Fruit fly (Drosophila melanogaster) whole organism, embryonic: ENCODE results near the gene CG17784.

Experiments
- Atf-2 ChIP-seq: fragments of 200-800 bp; sonication (Bioruptor generic); optimal IDR thresholded peaks from 2 replicates; lab custom pipeline; 2016; ENCODE audit warnings: missing biosample characterization, missing genetic modification characterization
- Bteb2 ChIP-seq: fragments of 200-800 bp; sonication (Bioruptor generic); optimal IDR thresholded peaks from 2 replicates; lab custom pipeline; 2016; ENCODE audit warnings: missing biosample characterization, missing genetic modification characterization
- C15 ChIP-seq: fragments of 200-800 bp; sonication (Bioruptor generic); IDR thresholded peaks from 3 replicates; pipeline ENCODE4 v1.3.6; 2022; ENCODE audit warnings: missing biosample characterization, missing genetic modification characterization
- CG10209 ChIP-seq: fragments of 200-800 bp; sonication (Bioruptor generic); optimal IDR thresholded peaks from 3 replicates; lab custom pipeline; 2017; ENCODE audit warnings: missing biosample characterization, mild to moderate bottlenecking, missing genetic modification characterization, missing genetic modification reagents
- CG10274 ChIP-seq: fragments of 200-800 bp; sonication (Bioruptor generic); optimal IDR thresholded peaks from 3 replicates; lab custom pipeline; 2017; ENCODE audit warnings: missing biosample characterization, mild to moderate bottlenecking, missing genetic modification characterization
- CG10431 ChIP-seq: fragments of 200-800 bp; sonication (Bioruptor generic); optimal IDR thresholded peaks from 3 replicates; lab custom pipeline; 2018; ENCODE audit warnings: missing biosample characterization, mild to moderate bottlenecking, missing genetic modification characterization
- CG11247 ChIP-seq: fragments of 200-800 bp; sonication (Bioruptor generic); IDR thresholded peaks from 2 replicates; pipeline ENCODE4 v1.3.6; 2022; ENCODE audit warnings: missing biosample characterization, missing genetic modification characterization
- CG12104 ChIP-seq: fragments of 200-800 bp; sonication (Bioruptor generic); optimal IDR thresholded peaks from 3 replicates; lab custom pipeline; 2016; ENCODE audit warnings: missing biosample characterization, missing genetic modification characterization
- CG14441 ChIP-seq: fragments of 200-800 bp; sonication (Bioruptor generic); IDR thresholded peaks from 2 replicates; pipeline ENCODE4 v1.3.6; 2022; ENCODE audit warnings: missing biosample characterization, missing genetic modification characterization
- CG15011 ChIP-seq: fragments of 200-800 bp; sonication (Bioruptor generic); optimal IDR thresholded peaks from 3 replicates; lab custom pipeline; 2018; ENCODE audit warnings: missing biosample characterization, mild to moderate bottlenecking, missing genetic modification characterization
- CG15269 ChIP-seq: fragments of 200-800 bp; sonication (Bioruptor generic); optimal IDR thresholded peaks from 2 replicates; lab custom pipeline; 2018; ENCODE audit warnings: missing biosample characterization, mild to moderate bottlenecking, missing genetic modification characterization, moderate library complexity
- CG1602 ChIP-seq: fragments of 200-800 bp; sonication (Bioruptor generic); optimal IDR thresholded peaks from 3 replicates; lab custom pipeline; 2016; ENCODE audit warnings: missing biosample characterization, missing genetic modification characterization
- CG16813 ChIP-seq: fragments of 200-800 bp; sonication (Bioruptor generic); IDR thresholded peaks from 3 replicates; pipeline ENCODE4 v1.3.6; 2022; ENCODE audit warnings: missing biosample characterization, missing genetic modification characterization; ENCODE audit not compliant: partially characterized antibody
- CG17385 ChIP-seq: fragments of 200-800 bp; sonication (Bioruptor generic); optimal IDR thresholded peaks from 3 replicates; lab custom pipeline; 2018; ENCODE audit warnings: missing biosample characterization, mild to moderate bottlenecking, missing genetic modification characterization
- CG2199 ChIP-seq: fragments of 200-800 bp; sonication (Bioruptor generic); IDR thresholded peaks from 3 replicates; pipeline ENCODE4 v1.3.6; 2022; ENCODE audit warnings: missing biosample characterization, missing genetic modification characterization
- CG2678 ChIP-seq: fragments of 200-800 bp; sonication (Bioruptor generic); optimal IDR thresholded peaks from 3 replicates; lab custom pipeline; 2019; ENCODE audit warnings: missing biosample characterization, mild to moderate bottlenecking, missing genetic modification characterization, moderate library complexity
- CG32532 ChIP-seq: fragments of 200-800 bp; sonication (Bioruptor generic); IDR thresholded peaks from 2 replicates; pipeline ENCODE4 v1.3.6; 2022; ENCODE audit warnings: missing biosample characterization, missing genetic modification characterization
- CG6254 ChIP-seq: fragments of 200-800 bp; sonication (Bioruptor generic); optimal IDR thresholded peaks from 3 replicates; lab custom pipeline; 2017; ENCODE audit warnings: mild to moderate bottlenecking, missing biosample characterization, missing genetic modification reagents, missing genetic modification characterization
- CG7928 ChIP-seq: fragments of 200-800 bp; sonication (Bioruptor generic); optimal IDR thresholded peaks from 2 replicates; lab custom pipeline; 2017; ENCODE audit warnings: missing biosample characterization, mild to moderate bottlenecking, missing genetic modification characterization
- CG8478 ChIP-seq: fragments of >200 bp; optimal IDR thresholded peaks from 2 replicates; lab custom pipeline; 2018
- CG9932 ChIP-seq: fragments of 200-800 bp; sonication (Bioruptor generic); IDR thresholded peaks from 2 replicates; pipeline ENCODE4 v1.3.6; 2022; ENCODE audit warnings: missing biosample characterization, missing genetic modification characterization
- CHES-1-like ChIP-seq: fragments of 200-800 bp; sonication (Bioruptor generic); optimal IDR thresholded peaks from 2 replicates; lab custom pipeline; 2016; ENCODE audit warnings: missing biosample characterization, missing genetic modification characterization
- D19A ChIP-seq: fragments of 200-800 bp; optimal IDR thresholded peaks from 3 replicates; lab custom pipeline; 2019; ENCODE audit warnings: missing biosample characterization, mild to moderate bottlenecking, missing genetic modification characterization, moderate library complexity
- Dad ChIP-seq: fragments of 200-800 bp; sonication (Bioruptor generic); optimal IDR thresholded peaks from 3 replicates; lab custom pipeline; 2016; ENCODE audit warnings: missing biosample characterization, missing genetic modification characterization
- Dip3 ChIP-seq: fragments of 200-800 bp; sonication (Bioruptor generic); optimal IDR thresholded peaks from 3 replicates; lab custom pipeline; 2016; ENCODE audit warnings: missing biosample characterization, missing genetic modification characterization
- GATAe ChIP-seq: fragments of 200-800 bp; sonication (Bioruptor generic); conservative IDR thresholded peaks from 2 replicates; pipeline ENCODE4 v1.3.6; 2022; ENCODE audit warnings: missing biosample characterization, missing genetic modification characterization
- HLH54F ChIP-seq: fragments of 200-800 bp; sonication (Bioruptor generic); optimal IDR thresholded peaks from 3 replicates; lab custom pipeline; 2016; ENCODE audit warnings: missing biosample characterization, missing genetic modification characterization
- Hmx ChIP-seq: fragments of 200-800 bp; sonication (Bioruptor generic); optimal IDR thresholded peaks from 2 replicates; lab custom pipeline; 2016; ENCODE audit warnings: missing biosample characterization, missing genetic modification characterization
- NC2β ChIP-seq: fragments of 200-800 bp; sonication (Bioruptor generic); optimal IDR thresholded peaks from 2 replicates; lab custom pipeline; 2016; ENCODE audit warnings: missing biosample characterization, missing genetic modification characterization
- Ravus ChIP-seq: fragments of 200-800 bp; sonication (Bioruptor generic); IDR thresholded peaks from 2 replicates; pipeline ENCODE4 v1.3.6; 2022; ENCODE audit warnings: missing biosample characterization, missing genetic modification characterization
- YL-1 ChIP-seq: fragments of 200-800 bp; sonication (Bioruptor generic); optimal IDR thresholded peaks from 3 replicates; lab custom pipeline; 2017; ENCODE audit warnings: missing biosample characterization, mild to moderate bottlenecking, missing genetic modification characterization
- bigmax ChIP-seq: fragments of 200-800 bp; sonication (Bioruptor generic); optimal IDR thresholded peaks from 2 replicates; lab custom pipeline; 2018; ENCODE audit warnings: missing biosample characterization, mild to moderate bottlenecking, missing genetic modification characterization
- cg ChIP-seq: fragments of 200-800 bp; sonication (Bioruptor generic); optimal IDR thresholded peaks from 3 replicates; lab custom pipeline; 2019; ENCODE audit warnings: missing biosample characterization, mild to moderate bottlenecking, missing genetic modification characterization, moderate library complexity
- ci ChIP-seq: fragments of 200-800 bp; sonication (Bioruptor generic); IDR thresholded peaks from 3 replicates; pipeline ENCODE4 v1.3.6; 2022; ENCODE audit warnings: missing biosample characterization, missing genetic modification characterization
- cwo ChIP-seq: fragments of 200-800 bp; sonication (Bioruptor generic); optimal IDR thresholded peaks from 3 replicates; lab custom pipeline; 2017; ENCODE audit warnings: missing biosample characterization, missing genetic modification characterization, mild to moderate bottlenecking, moderate library complexity, missing genetic modification reagents
- dati ChIP-seq: fragments of 200-800 bp; sonication (Bioruptor generic); IDR thresholded peaks from 2 replicates; pipeline ENCODE4 v1.3.6; 2022; ENCODE audit warnings: missing biosample characterization, missing genetic modification characterization
- dmrt11E ChIP-seq: fragments of 200-800 bp; sonication (Bioruptor generic); optimal IDR thresholded peaks from 3 replicates; lab custom pipeline; 2018; ENCODE audit warnings: missing biosample characterization, mild to moderate bottlenecking, missing genetic modification characterization, moderate library complexity
- en ChIP-seq: fragments of 200-800 bp; sonication (Bioruptor generic); optimal IDR thresholded peaks from 2 replicates; lab custom pipeline; 2016; ENCODE audit warnings: missing biosample characterization, missing genetic modification characterization
- ewg ChIP-seq: fragments of 200-800 bp; sonication (Bioruptor generic); optimal IDR thresholded peaks from 3 replicates; lab custom pipeline; 2017; ENCODE audit warnings: mild to moderate bottlenecking, missing biosample characterization, missing genetic modification reagents, missing genetic modification characterization
- gsb ChIP-seq: fragments of 200-800 bp; sonication (Bioruptor generic); IDR thresholded peaks from 2 replicates; pipeline ENCODE4 v1.3.6; 2022; ENCODE audit warnings: missing biosample characterization, missing genetic modification characterization
- her ChIP-seq: fragments of 200-800 bp; sonication (Bioruptor generic); optimal IDR thresholded peaks from 2 replicates; lab custom pipeline; 2016; ENCODE audit warnings: missing biosample characterization, missing genetic modification characterization
- jumu ChIP-seq: fragments of 200-800 bp; sonication (Bioruptor generic); optimal IDR thresholded peaks from 3 replicates; lab custom pipeline; 2016; ENCODE audit warnings: missing biosample characterization, missing genetic modification characterization
- ken ChIP-seq: fragments of 200-800 bp; sonication (Bioruptor generic); IDR thresholded peaks from 3 replicates; pipeline ENCODE4 v1.3.6; 2022; ENCODE audit warnings: missing biosample characterization, missing genetic modification characterization
- lilli ChIP-seq: fragments of 200-800 bp; sonication (Bioruptor generic); optimal IDR thresholded peaks from 3 replicates; lab custom pipeline; 2016; ENCODE audit warnings: missing biosample characterization, missing genetic modification characterization
- nau ChIP-seq: fragments of 200-800 bp; sonication (Bioruptor generic); optimal IDR thresholded peaks from 3 replicates; lab custom pipeline; 2017; ENCODE audit warnings: missing biosample characterization, mild to moderate bottlenecking, missing genetic modification characterization, missing genetic modification reagents
- pan ChIP-seq, 4 experiments: fragments of >200 bp in 3 of 4; fragments of 200-800 bp in 1 of 4; sonication (Bioruptor generic) in 1 of 4; optimal IDR thresholded peaks in 3 of 4; IDR thresholded peaks in 1 of 4; 2 replicates each; pipeline versions ENCODE4 v1.3.6 to Lab custom; 2017 to 2022; ENCODE audit warnings: missing biosample characterization in 2 of 4, missing genetic modification characterization in 2 of 4, mixed read lengths in 1 of 4
- phol ChIP-seq: fragments of 200-800 bp; sonication (Bioruptor generic); optimal IDR thresholded peaks from 3 replicates; lab custom pipeline; 2018; ENCODE audit warnings: missing biosample characterization, mild to moderate bottlenecking, missing genetic modification characterization, moderate library complexity
- prd ChIP-seq, 3 experiments: fragments of >200 bp in 2 of 3; fragments of 200-800 bp in 1 of 3; sonication (Bioruptor generic) in 1 of 3; optimal IDR thresholded peaks in 2 of 3; IDR thresholded peaks in 1 of 3; 2 replicates in 2 of 3; 3 replicates in 1 of 3; pipeline versions ENCODE4 v1.3.6 to Lab custom; 2017 to 2022; ENCODE audit warnings: missing biosample characterization in 1 of 3, missing genetic modification characterization in 1 of 3
- zen2 ChIP-seq: fragments of 200-800 bp; sonication (Bioruptor generic); IDR thresholded peaks from 3 replicates; pipeline ENCODE4 v1.3.6; 2022; ENCODE audit warnings: missing biosample characterization, missing genetic modification characterization; ENCODE audit not compliant: partially characterized antibody

The CG17784 gene

dm6 chr3R:24333182-24333808, 31.5 kb downstream of the CG17784 start, which contains the start of the genes Rrp5 and Dis3:
Rrp5 (minus strand) TSS chr3R:24333316.
Dis3 (plus strand) TSS chr3R:24333433.
- TF ChIP-seq CG15011 (no peak), CG10431 (GFP tag; lab: Kevin White, UChicago) (no peak), CG1602 (GFP tag; lab: Kevin White, UChicago) (peak; percentile 3), jumu (peak; percentile 39), gsb (no peak), Ravus (GFP tag; lab: Robert Waterston, UW) (no peak), en (GFP tag; lab: Kevin White, UChicago) (no peak), zen2 (GFP tag; lab: Robert Waterston, UW) (no peak), CG2199 (no peak; the same call in 2 of the 3 replicates), GATAe (GFP tag; lab: Robert Waterston, UW) (peak; percentile 85), CG8478 (lab: Kevin White, UChicago) (no peak), CG10274 (GFP tag; lab: Kevin White, UChicago) (no peak), CG16813 (GFP tag; lab: Robert Waterston, UW) (peak; percentile 36; the same call in 1 of the 3 replicates), phol (peak; percentile 74), CG10209 (GFP tag; lab: Kevin White, UChicago) (no peak), CG2678 (no peak), her (GFP tag; lab: Kevin White, UChicago) (peak; percentile 96), ken (GFP tag; lab: Robert Waterston, UW) (peak; percentile 81), CG9932 (GFP tag; lab: Robert Waterston, UW) (peak; percentile 77), Dad (peak; percentile 19), Hmx (no peak), Atf-2 (GFP tag; lab: Kevin White, UChicago) (no peak), dmrt11E (no peak), YL-1 (GFP tag; lab: Kevin White, UChicago) (peak; percentile 97), pan (optimal IDR thresholded peaks at IDR 0.05; lab: Kevin White, UChicago) (no peak), pan (GFP tag; optimal IDR thresholded peaks at IDR 0.05 in 1 of 2, IDR thresholded peaks at IDR 0.05 in 1 of 2) (peak in 1 of 2 experiments; percentile 18), CG6254 (GFP tag; lab: Kevin White, UChicago) (peak; percentile 98), CG32532 (GFP tag; lab: Robert Waterston, UW) (peak; percentile 65), CG14441 (GFP tag; lab: Robert Waterston, UW) (peak; percentile 30; the same call in 1 of the 2 replicates), prd (optimal IDR thresholded peaks at IDR 0.05; lab: Kevin White, UChicago) (no peak), prd (GFP tag; IDR thresholded peaks at IDR 0.05; lab: Robert Waterston, UW) (peak; percentile 49; the same call in 1 of the 3 replicates), cg (no peak), ewg (no peak), NC2β (GFP tag; lab: Kevin White, UChicago) (peak; percentile 59), CG12104 (GFP tag; lab: Kevin White, UChicago) (no peak), nau (GFP tag; lab: Kevin White, UChicago) (no peak), dati (GFP tag; lab: Robert Waterston, UW) (no peak), Dip3 (GFP tag; lab: Kevin White, UChicago) (peak; percentile 45), CG17385 (GFP tag; lab: Kevin White, UChicago) (no peak), HLH54F (GFP tag; lab: Kevin White, UChicago) (peak; percentile 50), CG7928 (GFP tag; lab: Kevin White, UChicago) (no peak), D19A (tag; lab: Kevin White, UChicago) (no peak), CG11247 (GFP tag; lab: Robert Waterston, UW) (peak; percentile 51), CHES-1-like (GFP tag; lab: Kevin White, UChicago) (peak; percentile 60), bigmax (GFP tag; lab: Kevin White, UChicago) (peak; percentile 29), ci (GFP tag; lab: Robert Waterston, UW) (peak; percentile 72), CG15269 (tag; lab: Kevin White, UChicago) (no peak), lilli (GFP tag; lab: Kevin White, UChicago) (no peak), C15 (GFP tag; lab: Robert Waterston, UW) (no peak), Bteb2 (no peak), cwo (GFP tag; lab: Kevin White, UChicago) (peak; percentile 87)
